Fruit fly (Drosophila melanogaster): ENCODE data around the gene CG14043.

- no peak for TF ChIP-seq insv (optimal IDR thresholded peaks at IDR 0.05)
- no peak for TF ChIP-seq Sin3A (optimal IDR thresholded peaks at IDR 0.05)
- no peak for TF ChIP-seq Myc (optimal IDR thresholded peaks at IDR 0.05)
- TF ChIP-seq psq (optimal IDR thresholded peaks at IDR 0.05) = no peak
- no peak for TF ChIP-seq ttk (optimal IDR thresholded peaks at IDR 0.05)
- TF ChIP-seq h (optimal IDR thresholded peaks at IDR 0.05) = no peak
These were observed 9.9 kb downstream of the CG14043 start, which contains the start of the genes CG8892 and CG34126 for dm6 chr2L:4981278-4981966.
